Worm (Caenorhabditis elegans): Measurements from ENCODE around the gene dhs-18.
A peak's percentile ranks its signal among the peaks of the same experiment; 100 is the strongest.

Gene dhs-18

ce11 chrV:11053827-11054226 lies 7.2 kb upstream of the dhs-18 start, which contains the start of gene T04C12.7:
Gene T04C12.7 (plus strand): TSS chrV:11054127.
- TF ChIP-seq dao-5 (tag; optimal IDR thresholded peaks at IDR 0.05) (no peak), W03F9.2 (tag; optimal IDR thresholded peaks at IDR 0.05) (no peak), him-1 (tag; optimal IDR thresholded peaks at IDR 0.05) (no peak)

- TF ChIP-seq W03F9.2 (tag; optimal IDR thresholded peaks at IDR 0.05): no peak
- TF ChIP-seq dao-5 (tag; optimal IDR thresholded peaks at IDR 0.05): no peak
- TF ChIP-seq him-1 (tag; optimal IDR thresholded peaks at IDR 0.05): no peak
Observed at ce11 chrV:11051921-11052320, 5.3 kb upstream of the dhs-18 start, which contains the start of gene T04C12.33. Gene T04C12.33 (plus strand): TSS chrV:11052221.

ce11 chrV:11048678-11049077 lies 2.0 kb upstream of the dhs-18 start, which contains the start of gene srh-74:
Gene srh-74 (minus strand): TSS chrV:11048778.
- no peak for TF ChIP-seq dao-5 (tag; optimal IDR thresholded peaks at IDR 0.05)
- no peak for TF ChIP-seq him-1 (tag; optimal IDR thresholded peaks at IDR 0.05)
- TF ChIP-seq W03F9.2 (tag; optimal IDR thresholded peaks at IDR 0.05): no peak

- no peak for TF ChIP-seq dao-5 (tag; optimal IDR thresholded peaks at IDR 0.05)
- no peak for TF ChIP-seq him-1 (tag; optimal IDR thresholded peaks at IDR 0.05)
- no peak for TF ChIP-seq W03F9.2 (tag; optimal IDR thresholded peaks at IDR 0.05)
Observed at ce11 chrV:11043767-11044166, 2.9 kb downstream of the dhs-18 start, which contains the start of gene C45B11.6. Gene C45B11.6 (plus strand): TSS chrV:11044067.

ce11 chrV:11042538-11042937 lies 4.1 kb downstream of the dhs-18 start, which contains the start of gene C45B11.2:
Gene C45B11.2 (plus strand): TSS chrV:11042710.
- TF ChIP-seq him-1 (tag; optimal IDR thresholded peaks at IDR 0.05) (no peak), dao-5 (tag; optimal IDR thresholded peaks at IDR 0.05) (no peak), W03F9.2 (tag; optimal IDR thresholded peaks at IDR 0.05) (no peak)

- TF ChIP-seq W03F9.2 (tag; optimal IDR thresholded peaks at IDR 0.05) (no peak), him-1 (tag; optimal IDR thresholded peaks at IDR 0.05) (no peak), dao-5 (tag; optimal IDR thresholded peaks at IDR 0.05) (no peak)
Observed at ce11 chrV:11041499-11041898, 5.1 kb downstream of the dhs-18 start, which contains the start of gene C45B11.5. Gene C45B11.5 (plus strand): TSS chrV:11041799.

- TF ChIP-seq dao-5 (tag; optimal IDR thresholded peaks at IDR 0.05) (no peak), him-1 (tag; optimal IDR thresholded peaks at IDR 0.05) (no peak), W03F9.2 (tag; optimal IDR thresholded peaks at IDR 0.05) (no peak)
Observed at ce11 chrV:11040473-11040872, 6.2 kb downstream of the dhs-18 start, which contains the start of gene C45B11.8. Gene C45B11.8 (plus strand): TSS chrV:11040773.

ce11 chrV:11040020-11040419 lies 6.6 kb downstream of the dhs-18 start, which contains the start of gene C45B11.9:
Gene C45B11.9 (plus strand): TSS chrV:11040320.
- no peak for TF ChIP-seq him-1 (tag; optimal IDR thresholded peaks at IDR 0.05)
- TF ChIP-seq dao-5 (tag; optimal IDR thresholded peaks at IDR 0.05): no peak
- no peak for TF ChIP-seq W03F9.2 (tag; optimal IDR thresholded peaks at IDR 0.05)

- TF ChIP-seq dao-5 (tag; optimal IDR thresholded peaks at IDR 0.05) (no peak), him-1 (tag; optimal IDR thresholded peaks at IDR 0.05) (peak; percentile 55), W03F9.2 (tag; optimal IDR thresholded peaks at IDR 0.05) (peak; percentile 52)
Observed at ce11 chrV:11039379-11039954, 7.2 kb downstream of the dhs-18 start, which contains the start of gene pak-2. Gene pak-2 (minus strand): TSS chrV:11039429.

- no peak for TF ChIP-seq him-1 (tag; optimal IDR thresholded peaks at IDR 0.05)
- TF ChIP-seq dao-5 (tag; optimal IDR thresholded peaks at IDR 0.05): no peak
- TF ChIP-seq W03F9.2 (tag; optimal IDR thresholded peaks at IDR 0.05): no peak
Observed at ce11 chrV:11034748-11035147, 11.9 kb downstream of the dhs-18 start, which contains the start of gene pptr-2. Gene pptr-2 (minus strand): TSS chrV:11034931.

- TF ChIP-seq W03F9.2 (tag; optimal IDR thresholded peaks at IDR 0.05) (no peak), dao-5 (tag; optimal IDR thresholded peaks at IDR 0.05) (no peak), him-1 (tag; optimal IDR thresholded peaks at IDR 0.05) (no peak)
Observed at ce11 chrV:11033241-11033640, 13.4 kb downstream of the dhs-18 start.

ce11 chrV:11030675-11031074 lies 16.0 kb downstream of the dhs-18 start:
- TF ChIP-seq him-1 (tag; optimal IDR thresholded peaks at IDR 0.05) (no peak), W03F9.2 (tag; optimal IDR thresholded peaks at IDR 0.05) (no peak), dao-5 (tag; optimal IDR thresholded peaks at IDR 0.05) (no peak)

- TF ChIP-seq W03F9.2 (tag; optimal IDR thresholded peaks at IDR 0.05): peak; percentile 22
- no peak for TF ChIP-seq dao-5 (tag; optimal IDR thresholded peaks at IDR 0.05)
- TF ChIP-seq him-1 (tag; optimal IDR thresholded peaks at IDR 0.05): no peak
Observed at ce11 chrV:11029309-11029708, 17.3 kb downstream of the dhs-18 start.

ce11 chrV:11027740-11028139 lies 18.9 kb downstream of the dhs-18 start:
- TF ChIP-seq him-1 (tag; optimal IDR thresholded peaks at IDR 0.05): no peak

- TF ChIP-seq dao-5 (tag; optimal IDR thresholded peaks at IDR 0.05) (no peak), W03F9.2 (tag; optimal IDR thresholded peaks at IDR 0.05) (no peak), him-1 (tag; optimal IDR thresholded peaks at IDR 0.05) (no peak)
Observed at ce11 chrV:11022817-11023216, 23.8 kb downstream of the dhs-18 start, which contains the start of the genes C13G3.12 and hot-6. Gene C13G3.12 (minus strand): TSS chrV:11022917. Gene hot-6 (minus strand): TSS chrV:11022937.
